Worm (Caenorhabditis elegans): ENCODE results near the gene prdm-14.

prdm-14 gene

ce11 chrX:9078149-9078548 lies 32.1 kb downstream of the prdm-14 start (continued):
- TF ChIP-seq hlh-11 (tag; optimal IDR thresholded peaks at IDR 0.05), result peak; percentile 12
- TF ChIP-seq spr-1 (tag; optimal IDR thresholded peaks at IDR 0.05), result peak; percentile 48
- peak; percentile 97 for TF ChIP-seq aha-1 (tag)
- TF ChIP-seq dmd-6 (GFP tag; IDR thresholded peaks at IDR 0.05), result peak; percentile 42
- no peak for TF ChIP-seq lin-39 (tag; optimal IDR thresholded peaks at IDR 0.05)
- no peak for TF ChIP-seq zfp-3 (GFP tag; conservative IDR thresholded peaks at IDR 0.05)
- TF ChIP-seq dmd-8 (GFP tag; IDR thresholded peaks at IDR 0.05), result peak; percentile 93
- TF ChIP-seq nhr-41 (GFP tag; IDR thresholded peaks at IDR 0.05), result no peak
- no peak for TF ChIP-seq nhr-11 (tag; optimal IDR thresholded peaks at IDR 0.05)
- no peak; the same call in 1 of the 2 replicates for TF ChIP-seq php-3 (GFP tag; IDR thresholded peaks at IDR 0.05)
- no peak for TF ChIP-seq mes-2 (tag; optimal IDR thresholded peaks at IDR 0.05; ENCODE audit: poor library complexity, severe bottlenecking)
- no peak for TF ChIP-seq Y75B8A.6 (GFP tag; IDR thresholded peaks at IDR 0.05)
- 0 out of 2 replicates have a peak, but pooled peaks have one; percentile 61 for TF ChIP-seq Y105C5A.15 (GFP tag; IDR thresholded peaks at IDR 0.05)
- TF ChIP-seq hif-1 (tag; optimal IDR thresholded peaks at IDR 0.05), result no peak
- TF ChIP-seq mxl-2 (GFP tag; conservative IDR thresholded peaks at IDR 0.05), result no peak
- TF ChIP-seq ZK546.5 (tag; optimal IDR thresholded peaks at IDR 0.05), result no peak
- TF ChIP-seq ceh-82 (tag; optimal IDR thresholded peaks at IDR 0.05), result no peak
- TF ChIP-seq zfp-2 (tag; optimal IDR thresholded peaks at IDR 0.05), result no peak
- TF ChIP-seq cey-2 (tag; optimal IDR thresholded peaks at IDR 0.05; ENCODE audit: borderline replicate concordance, insufficient read depth), result no peak
- TF ChIP-seq duxl-1 (tag; optimal IDR thresholded peaks at IDR 0.05; ENCODE audit: poor library complexity), result peak; percentile 53
- peak; percentile 36 for TF ChIP-seq rbr-2 (tag; optimal IDR thresholded peaks at IDR 0.05)
- TF ChIP-seq fkh-10 (GFP tag; optimal IDR thresholded peaks at IDR 0.05), result no peak
- TF ChIP-seq F26F4.8 (GFP tag; conservative IDR thresholded peaks at IDR 0.05), result peak; percentile 86
- TF ChIP-seq ces-1 (GFP tag; optimal IDR thresholded peaks at IDR 0.05), result no peak
- TF ChIP-seq dve-1 (tag; optimal IDR thresholded peaks at IDR 0.05; ENCODE audit: insufficient read depth), result peak; percentile 7
- peak; percentile 43 for TF ChIP-seq lin-13 (GFP tag; optimal IDR thresholded peaks at IDR 0.05)
- 0 out of 2 replicates have a peak, but pooled peaks have one; percentile 4 for TF ChIP-seq ceh-44 (GFP tag; IDR thresholded peaks at IDR 0.05)
- no peak for TF ChIP-seq mdt-29 (GFP tag; IDR thresholded peaks at IDR 0.05)
- peak; percentile 30 for TF ChIP-seq Y5F2A.4 (GFP tag; optimal IDR thresholded peaks at IDR 0.05)
- peak; percentile 18 for TF ChIP-seq nhr-111 (GFP tag; optimal IDR thresholded peaks at IDR 0.05)
- peak; percentile 39 for TF ChIP-seq zip-2 (tag; optimal IDR thresholded peaks at IDR 0.05)
- TF ChIP-seq hmg-1.1 (GFP tag; IDR thresholded peaks at IDR 0.05), result peak; percentile 73
- TF ChIP-seq unc-62 (GFP tag; optimal IDR thresholded peaks at IDR 0.05 in 1 of 2), result peak in 1 of 2 experiments; percentile 71
- no peak for TF ChIP-seq unc-62 (tag; optimal IDR thresholded peaks at IDR 0.05)
- no peak for TF ChIP-seq T20F7.1 (GFP tag; optimal IDR thresholded peaks at IDR 0.05)
- peak; percentile 66 for TF ChIP-seq dmd-9 (GFP tag; IDR thresholded peaks at IDR 0.05)
- no peak for TF ChIP-seq vab-7 (GFP tag; IDR thresholded peaks at IDR 0.05)
- no peak for TF ChIP-seq ZK337.2 (GFP tag; IDR thresholded peaks at IDR 0.05)
- no peak for TF ChIP-seq T26A8.4 (GFP tag; IDR thresholded peaks at IDR 0.05)
- no peak for TF ChIP-seq unc-39 (tag; optimal IDR thresholded peaks at IDR 0.05)
- peak; percentile 34 for TF ChIP-seq F37D6.2 (tag; optimal IDR thresholded peaks at IDR 0.05)
- TF ChIP-seq spr-3 (GFP tag; optimal IDR thresholded peaks at IDR 0.05), result peak; percentile 6

- TF ChIP-seq daf-12 (tag; optimal IDR thresholded peaks at IDR 0.05) (no peak), mep-1 (tag; optimal IDR thresholded peaks at IDR 0.05) (no peak), daf-16 (GFP tag; optimal IDR thresholded peaks at IDR 0.05) (no peak), daf-16 (tag; optimal IDR thresholded peaks at IDR 0.05) (peak; percentile 28), pqm-1 (tag; optimal IDR thresholded peaks at IDR 0.05) (peak; percentile 54), ama-1 (optimal IDR thresholded peaks at IDR 0.05) (no peak), nhr-237 (tag; optimal IDR thresholded peaks at IDR 0.05) (no peak), nhr-28 (tag; optimal IDR thresholded peaks at IDR 0.05) (peak; percentile 31), skn-1 (tag; optimal IDR thresholded peaks at IDR 0.05) (no peak)
These were observed 35.2 kb downstream of the prdm-14 start for ce11 chrX:9081212-9081611.

All from whole organism, L4 larva.